Worm (Caenorhabditis elegans) whole organism, L1 larva: ENCODE measurements around the gene dyf-2.

ENCODE experiments used
- C16A3.4 ChIP-seq: fragments of 150-350 bp; optimal IDR thresholded peaks from 2 replicates; lab custom pipeline; 2014; ENCODE audit warnings: missing biosample characterization, missing genetic modification characterization
- C34B4.2 ChIP-seq: sonication (generic microtip); optimal IDR thresholded peaks from 2 replicates; lab custom pipeline; 2017; ENCODE audit warnings: mild to moderate bottlenecking, missing genetic modification characterization, missing compliant biosample characterization
- F16B12.6 ChIP-seq: fragments of 150-350 bp; optimal IDR thresholded peaks from 2 replicates; lab custom pipeline; 2014; ENCODE audit warnings: missing biosample characterization, missing genetic modification characterization
- ama-1 ChIP-seq: fragments of 150-350 bp; optimal IDR thresholded peaks from 2 replicates; lab custom pipeline; 2014
- blmp-1 ChIP-seq: fragments of 150-350 bp; optimal IDR thresholded peaks from 2 replicates; lab custom pipeline; 2014; ENCODE audit warnings: missing biosample characterization, missing genetic modification characterization
- ceh-63 ChIP-seq: fragments of 200-800 bp; sonication (Bioruptor generic); optimal IDR thresholded peaks from 2 replicates; lab custom pipeline; 2018; ENCODE audit warnings: mild to moderate bottlenecking, missing genetic modification characterization, missing compliant biosample characterization
- ceh-90 ChIP-seq: sonication (generic microtip); optimal IDR thresholded peaks from 2 replicates; lab custom pipeline; 2016; ENCODE audit warnings: missing genetic modification characterization, missing compliant biosample characterization
- ces-1 ChIP-seq: fragments of 150-350 bp; optimal IDR thresholded peaks from 2 replicates; lab custom pipeline; 2014; ENCODE audit warnings: missing biosample characterization, missing genetic modification reagents, missing genetic modification characterization
- dpl-1 ChIP-seq, 3 experiments: fragments of 150-350 bp in 2 of 3; sonication (generic microtip) in 1 of 3; optimal IDR thresholded peaks; 2 replicates each; lab custom pipeline; 2014 to 2017; ENCODE audit warnings: missing biosample characterization in 3 of 3, missing genetic modification characterization in 3 of 3, missing genetic modification reagents in 3 of 3
- dsc-1 ChIP-seq: sonication (generic microtip); optimal IDR thresholded peaks from 2 replicates; lab custom pipeline; 2016; ENCODE audit warnings: mild to moderate bottlenecking, missing genetic modification characterization, missing compliant biosample characterization
- efl-1 ChIP-seq, 4 experiments: fragments of 150-350 bp; optimal IDR thresholded peaks in 3 of 4; peaks in 1 of 4; 1 replicate in 1 of 4; 2 replicates in 3 of 4; lab custom pipeline; 2014; ENCODE audit warnings: missing biosample characterization in 2 of 4, missing genetic modification characterization in 2 of 4, missing genetic modification reagents in 2 of 4
- efl-3 ChIP-seq: fragments of 200-800 bp; sonication (Bioruptor generic); optimal IDR thresholded peaks from 2 replicates; lab custom pipeline; 2018; ENCODE audit warnings: mild to moderate bottlenecking, missing genetic modification characterization, missing compliant biosample characterization
- egl-27 ChIP-seq, 2 experiments: fragments of 150-350 bp in 1 of 2; sonication (generic microtip); optimal IDR thresholded peaks; 3 replicates each; lab custom pipeline; 2017 to 2018; ENCODE audit warnings: missing biosample characterization in 2 of 2, missing genetic modification characterization in 2 of 2, missing genetic modification reagents in 2 of 2
- elt-3 ChIP-seq, 6 experiments: fragments of 150-350 bp in 1 of 6; sonication (generic microtip); optimal IDR thresholded peaks; 2 replicates each; lab custom pipeline; 2017 to 2018; ENCODE audit warnings: missing biosample characterization in 6 of 6, missing genetic modification characterization in 6 of 6, inconsistent platforms in 1 of 6
- fos-1 ChIP-seq: fragments of 150-350 bp; optimal IDR thresholded peaks from 2 replicates; lab custom pipeline; 2014; ENCODE audit warnings: missing biosample characterization, missing genetic modification characterization
- hpl-2 ChIP-seq: fragments of 150-350 bp; optimal IDR thresholded peaks from 2 replicates; lab custom pipeline; 2014; ENCODE audit warnings: missing biosample characterization, missing genetic modification reagents, missing genetic modification characterization
- lin-14 ChIP-seq: fragments of 200-800 bp; sonication (Bioruptor generic); optimal IDR thresholded peaks from 2 replicates; lab custom pipeline; 2018; ENCODE audit warnings: mild to moderate bottlenecking, missing genetic modification characterization, moderate library complexity, missing compliant biosample characterization
- lin-35 ChIP-seq, 2 experiments: fragments of 150-350 bp; optimal IDR thresholded peaks; 2 replicates each; lab custom pipeline; 2014; ENCODE audit warnings: missing biosample characterization in 2 of 2, missing genetic modification characterization in 2 of 2, missing genetic modification reagents in 2 of 2
- lsy-2 ChIP-seq, 2 experiments: fragments of 150-350 bp; optimal IDR thresholded peaks; 2 replicates each; lab custom pipeline; 2014; ENCODE audit warnings: missing biosample characterization in 2 of 2, missing genetic modification characterization in 2 of 2
- mdl-1 ChIP-seq, 2 experiments: fragments of 150-350 bp; optimal IDR thresholded peaks; 2 replicates each; lab custom pipeline; 2014 to 2017; ENCODE audit warnings: missing biosample characterization in 2 of 2, missing genetic modification characterization in 2 of 2, inconsistent platforms in 1 of 2
- mef-2 ChIP-seq: fragments of 150-350 bp; optimal IDR thresholded peaks from 2 replicates; lab custom pipeline; 2014; ENCODE audit warnings: missing biosample characterization, missing genetic modification characterization
- mep-1 ChIP-seq: fragments of 150-350 bp; optimal IDR thresholded peaks from 2 replicates; lab custom pipeline; 2014; ENCODE audit warnings: missing biosample characterization, missing genetic modification characterization
- nhr-11 ChIP-seq: fragments of 150-350 bp; optimal IDR thresholded peaks from 2 replicates; lab custom pipeline; 2014; ENCODE audit warnings: missing biosample characterization, missing genetic modification characterization
- nhr-19 ChIP-seq: fragments of 200-800 bp; sonication (Bioruptor generic); conservative IDR thresholded peaks from 2 replicates; pipeline ENCODE4 v1.3.6; 2022; ENCODE audit warnings: missing genetic modification characterization, missing compliant biosample characterization
- nhr-28 ChIP-seq: fragments of 150-350 bp; optimal IDR thresholded peaks from 2 replicates; lab custom pipeline; 2014; ENCODE audit warnings: missing biosample characterization, missing genetic modification characterization
- nhr-47 ChIP-seq: sonication (generic microtip); optimal IDR thresholded peaks from 2 replicates; lab custom pipeline; 2016; ENCODE audit warnings: mild to moderate bottlenecking, missing genetic modification characterization, moderate library complexity, missing compliant biosample characterization
- nhr-71 ChIP-seq: sonication (generic microtip); optimal IDR thresholded peaks from 2 replicates; lab custom pipeline; 2016; ENCODE audit warnings: mild to moderate bottlenecking, missing genetic modification characterization, moderate library complexity, missing compliant biosample characterization
- nhr-84 ChIP-seq: sonication (generic microtip); optimal IDR thresholded peaks from 2 replicates; lab custom pipeline; 2017; ENCODE audit warnings: missing biosample characterization, missing genetic modification characterization
- nhr-90 ChIP-seq: sonication (generic microtip); optimal IDR thresholded peaks from 2 replicates; lab custom pipeline; 2016; ENCODE audit warnings: mild to moderate bottlenecking, missing genetic modification characterization, missing compliant biosample characterization; ENCODE audit not compliant: poor library complexity
- pag-3 ChIP-seq: sonication (generic microtip); optimal IDR thresholded peaks from 2 replicates; lab custom pipeline; 2017; ENCODE audit warnings: missing genetic modification characterization, mild to moderate bottlenecking, missing compliant biosample characterization, antibody characterized with exemption, borderline replicate concordance; ENCODE audit not compliant: insufficient read depth
- pax-3 ChIP-seq: fragments of 200-800 bp; sonication (Bioruptor generic); optimal IDR thresholded peaks from 2 replicates; lab custom pipeline; 2018; ENCODE audit warnings: mild to moderate bottlenecking, missing genetic modification characterization, moderate library complexity, missing compliant biosample characterization
- pqm-1 ChIP-seq: sonication (generic microtip); optimal IDR thresholded peaks from 3 replicates; lab custom pipeline; 2017; ENCODE audit warnings: missing biosample characterization, missing genetic modification characterization
- skn-1 ChIP-seq: fragments of 150-350 bp; optimal IDR thresholded peaks from 2 replicates; lab custom pipeline; 2014; ENCODE audit warnings: missing biosample characterization, missing genetic modification characterization
- snu-23 ChIP-seq: sonication (generic microtip); optimal IDR thresholded peaks from 2 replicates; lab custom pipeline; 2016; ENCODE audit warnings: missing genetic modification characterization, missing compliant biosample characterization
- sox-4 ChIP-seq: sonication (generic microtip); optimal IDR thresholded peaks from 2 replicates; lab custom pipeline; 2016; ENCODE audit warnings: missing genetic modification characterization, missing compliant biosample characterization
- sptf-1 ChIP-seq: fragments of 150-350 bp; optimal IDR thresholded peaks from 2 replicates; lab custom pipeline; 2014; ENCODE audit warnings: missing biosample characterization, missing genetic modification characterization
- swsn-7 ChIP-seq: sonication (generic microtip); optimal IDR thresholded peaks from 2 replicates; lab custom pipeline; 2016; ENCODE audit warnings: missing genetic modification characterization, missing compliant biosample characterization
- tbx-2 ChIP-seq: sonication (generic microtip); optimal IDR thresholded peaks from 2 replicates; lab custom pipeline; 2016; ENCODE audit warnings: missing genetic modification characterization, missing compliant biosample characterization
- unc-30 ChIP-seq: sonication (generic microtip); optimal IDR thresholded peaks from 2 replicates; lab custom pipeline; 2017; ENCODE audit warnings: missing biosample characterization, missing genetic modification characterization
- unc-98 ChIP-seq: fragments of 200-800 bp; sonication (Bioruptor generic); IDR thresholded peaks from 2 replicates; pipeline ENCODE4 v1.3.6; 2022; ENCODE audit warnings: missing genetic modification characterization, missing compliant biosample characterization
- xbp-1 ChIP-seq: sonication (generic microtip); optimal IDR thresholded peaks from 2 replicates; lab custom pipeline; 2016; ENCODE audit warnings: missing genetic modification characterization, missing compliant biosample characterization
- zag-1 ChIP-seq: fragments of 150-350 bp; optimal IDR thresholded peaks from 2 replicates; lab custom pipeline; 2014; ENCODE audit warnings: missing biosample characterization, missing genetic modification characterization
- ztf-11 ChIP-seq, 2 experiments: sonication (generic microtip); optimal IDR thresholded peaks; 2 replicates each; lab custom pipeline; 2016 to 2017; ENCODE audit warnings: missing genetic modification characterization in 2 of 2, missing biosample characterization in 1 of 2, missing compliant biosample characterization in 1 of 2
- ztf-4 ChIP-seq: fragments of 150-350 bp; optimal IDR thresholded peaks from 2 replicates; lab custom pipeline; 2014; ENCODE audit warnings: missing biosample characterization, missing genetic modification characterization

The dyf-2 gene

DNA sequence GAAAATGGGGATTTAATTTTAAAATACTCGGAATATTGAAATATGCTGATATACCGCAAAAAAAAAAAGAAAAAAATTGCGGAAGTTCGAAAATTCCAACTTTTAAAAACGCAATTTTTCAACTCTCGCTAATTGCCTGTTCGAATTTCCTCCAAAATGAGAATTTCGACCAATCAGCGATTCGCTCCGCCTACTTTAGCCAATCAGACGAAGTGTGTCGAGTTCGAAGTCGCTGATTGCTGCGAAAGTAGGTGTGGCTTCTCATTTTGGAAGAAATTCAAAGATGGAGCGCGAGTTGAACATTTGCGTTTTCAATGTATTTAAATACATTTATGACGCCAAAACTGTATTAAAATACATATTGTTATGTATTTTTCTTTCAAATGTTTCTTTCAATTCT lies 22.2 kb upstream of the dyf-2 start:
- no peak for TF ChIP-seq ces-1 (GFP tag; lab: Kevin White, UChicago)
- no peak for TF ChIP-seq lin-14 (GFP tag; lab: Kevin White, UChicago)
- TF ChIP-seq C34B4.2 (tag; lab: Kevin White, UChicago) = no peak
- TF ChIP-seq dpl-1 (GFP tag; optimal IDR thresholded peaks at IDR 0.05; lab: Kevin White, UChicago) = no peak
- no peak for TF ChIP-seq fos-1
- no peak for TF ChIP-seq nhr-11 (tag; lab: Kevin White, UChicago)
- TF ChIP-seq egl-27 (tag; optimal IDR thresholded peaks at IDR 0.05; lab: Kevin White, UChicago) = no peak
- no peak for TF ChIP-seq efl-1 (optimal IDR thresholded peaks at IDR 0.05; lab: Kevin White, UChicago)
- peak in 1 of 2 experiments; percentile 11 for TF ChIP-seq efl-1 (GFP tag; optimal IDR thresholded peaks at IDR 0.05 in 1 of 2; lab: Kevin White, UChicago)

DNA sequence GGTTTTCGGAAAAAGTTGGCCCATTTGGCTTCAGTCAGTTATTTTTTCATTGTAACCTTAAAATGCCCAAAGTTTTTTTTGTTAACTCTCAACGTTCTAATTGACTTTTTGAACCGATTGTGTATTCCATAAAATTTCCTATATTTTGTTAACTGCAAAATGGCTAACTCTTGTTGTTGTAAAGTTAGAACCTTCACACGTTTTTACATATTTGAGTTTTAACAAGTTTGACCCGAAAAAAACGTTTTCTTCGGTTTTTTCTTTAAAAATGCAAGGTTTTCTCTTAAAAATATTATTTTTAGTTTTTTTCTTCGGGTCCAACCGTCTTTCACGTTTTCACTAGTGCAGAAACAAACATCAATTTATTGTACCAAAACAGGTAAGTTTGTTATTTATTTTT lies 15.4 kb upstream of the dyf-2 start, which contains the start of gene lit-1:
Gene lit-1, plus strand, starts transcription at position 301 of the 400 bp plus-strand sequence.
- TF ChIP-seq mep-1 (tag; lab: Kevin White, UChicago) = no peak
- no peak for TF ChIP-seq elt-3 (tag; optimal IDR thresholded peaks at IDR 0.05; lab: Kevin White, UChicago)

DNA sequence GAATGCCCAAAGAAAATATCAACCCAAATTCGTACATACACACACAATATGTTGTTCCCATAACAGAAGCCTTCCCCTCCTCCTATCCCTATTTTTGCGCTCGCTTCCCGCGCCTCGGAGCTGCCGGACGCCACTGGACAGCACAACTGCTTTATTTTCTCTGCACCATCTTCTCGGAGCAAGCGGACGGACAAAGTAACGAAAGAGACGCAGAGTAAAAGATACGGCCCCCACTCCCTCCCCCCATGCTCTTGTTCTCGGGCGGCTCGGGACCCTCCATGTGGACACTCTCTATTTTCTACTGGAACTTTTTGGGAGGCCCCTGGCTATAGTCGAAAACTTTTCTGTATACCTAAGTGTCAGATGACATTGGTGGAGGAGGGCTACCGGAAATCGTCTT lies 11.6 kb upstream of the dyf-2 start:
- TF ChIP-seq ces-1 (GFP tag; lab: Kevin White, UChicago) (no peak), lin-35 (GFP tag; optimal IDR thresholded peaks at IDR 0.05; lab: Kevin White, UChicago) (no peak), swsn-7 (tag; lab: Kevin White, UChicago) (peak; percentile 34), lsy-2 (tag; optimal IDR thresholded peaks at IDR 0.05; lab: Kevin White, UChicago) (peak in 1 of 2 experiments; percentile 23), skn-1 (tag; lab: Kevin White, UChicago) (no peak), hpl-2 (GFP tag; lab: Kevin White, UChicago) (no peak), ztf-11 (tag; optimal IDR thresholded peaks at IDR 0.05; lab: Kevin White, UChicago) (peak in 1 of 2 experiments; percentile 16), zag-1 (tag; lab: Kevin White, UChicago) (no peak), nhr-71 (peak; percentile 36), pag-3 (tag; lab: Kevin White, UChicago) (no peak), nhr-47 (tag; lab: Kevin White, UChicago) (peak; percentile 35), nhr-84 (tag; lab: Kevin White, UChicago) (no peak), pax-3 (no peak), ceh-63 (GFP tag; lab: Kevin White, UChicago) (no peak), pqm-1 (tag; lab: Kevin White, UChicago) (no peak), efl-1 (optimal IDR thresholded peaks at IDR 0.05; lab: Kevin White, UChicago) (peak in 1 of 2 experiments; percentile 2), efl-1 (GFP tag; optimal IDR thresholded peaks at IDR 0.05 in 1 of 2; lab: Kevin White, UChicago) (peak in 1 of 2 experiments; percentile 89), unc-30 (tag; lab: Kevin White, UChicago) (no peak), unc-98 (GFP tag; lab: Robert Waterston, UW) (no peak), mep-1 (tag; lab: Kevin White, UChicago) (no peak), ceh-90 (tag; lab: Kevin White, UChicago) (no peak), elt-3 (tag; optimal IDR thresholded peaks at IDR 0.05; lab: Kevin White, UChicago) (no peak), lin-14 (GFP tag; lab: Kevin White, UChicago) (peak; percentile 82), C34B4.2 (tag; lab: Kevin White, UChicago) (no peak), sox-4 (no peak), dpl-1 (GFP tag; optimal IDR thresholded peaks at IDR 0.05; lab: Kevin White, UChicago) (peak in 1 of 3 experiments; percentile 0), snu-23 (GFP tag; lab: Kevin White, UChicago) (peak; percentile 29), blmp-1 (tag; lab: Kevin White, UChicago) (no peak), nhr-19 (GFP tag; lab: Robert Waterston, UW) (no peak), ama-1 (lab: Kevin White, UChicago) (no peak), dsc-1 (peak; percentile 9), sptf-1 (tag; lab: Kevin White, UChicago) (no peak), nhr-28 (tag; lab: Kevin White, UChicago) (no peak), F16B12.6 (tag; lab: Kevin White, UChicago) (no peak), mdl-1 (tag; optimal IDR thresholded peaks at IDR 0.05; lab: Kevin White, UChicago) (no peak), ztf-4 (tag; lab: Kevin White, UChicago) (no peak), mef-2 (tag; lab: Kevin White, UChicago) (no peak), C16A3.4 (tag; lab: Kevin White, UChicago) (no peak), xbp-1 (no peak), tbx-2 (peak; percentile 29), nhr-90 (tag; lab: Kevin White, UChicago) (no peak), efl-3 (no peak)
